Fruit fly (Drosophila melanogaster) whole organism, embryonic: Measurements from ENCODE around the gene CG3679.

Experiments
- Ada2b ChIP-seq: fragments of 200-800 bp; sonication (Bioruptor generic); IDR thresholded peaks from 2 replicates; pipeline ENCODE4 v1.3.6; 2022; ENCODE audit warnings: missing biosample characterization, missing genetic modification characterization
- Bteb2 ChIP-seq: fragments of 200-800 bp; sonication (Bioruptor generic); optimal IDR thresholded peaks from 2 replicates; lab custom pipeline; 2016; ENCODE audit warnings: missing biosample characterization, missing genetic modification characterization
- CG10565 ChIP-seq: fragments of 200-800 bp; sonication (Bioruptor generic); optimal IDR thresholded peaks from 3 replicates; lab custom pipeline; 2016; ENCODE audit warnings: missing biosample characterization, mild to moderate bottlenecking, missing genetic modification characterization
- CG11504 ChIP-seq: fragments of 200-800 bp; sonication (Bioruptor generic); optimal IDR thresholded peaks from 3 replicates; lab custom pipeline; 2019; ENCODE audit warnings: missing biosample characterization, mild to moderate bottlenecking, missing genetic modification characterization, moderate library complexity
- CG11560 ChIP-seq: fragments of 200-800 bp; sonication (Bioruptor generic); IDR thresholded peaks from 3 replicates; pipeline ENCODE4 v1.3.6; 2022; ENCODE audit warnings: missing biosample characterization, missing genetic modification characterization
- CG12219 ChIP-seq: fragments of 200-800 bp; sonication (Bioruptor generic); optimal IDR thresholded peaks from 3 replicates; lab custom pipeline; 2018; ENCODE audit warnings: missing biosample characterization, mild to moderate bottlenecking, missing genetic modification characterization
- CG12659 ChIP-seq: fragments of 200-800 bp; sonication (Bioruptor generic); optimal IDR thresholded peaks from 3 replicates; lab custom pipeline; 2017; ENCODE audit warnings: mild to moderate bottlenecking, missing biosample characterization, missing genetic modification reagents, missing genetic modification characterization
- CG14050 ChIP-seq: fragments of 200-800 bp; sonication (Bioruptor generic); IDR thresholded peaks from 3 replicates; pipeline ENCODE4 v1.3.6; 2022; ENCODE audit warnings: missing biosample characterization, missing genetic modification characterization
- CG15601 ChIP-seq: fragments of 200-800 bp; sonication (Bioruptor generic); optimal IDR thresholded peaks from 3 replicates; lab custom pipeline; 2019; ENCODE audit warnings: missing biosample characterization, mild to moderate bottlenecking, missing genetic modification characterization, moderate library complexity
- CG1602 ChIP-seq: fragments of 200-800 bp; sonication (Bioruptor generic); optimal IDR thresholded peaks from 3 replicates; lab custom pipeline; 2016; ENCODE audit warnings: missing biosample characterization, missing genetic modification characterization
- CG18476 ChIP-seq: fragments of 200-800 bp; sonication (Bioruptor generic); optimal IDR thresholded peaks from 2 replicates; lab custom pipeline; 2016; ENCODE audit warnings: missing biosample characterization, mild to moderate bottlenecking, missing genetic modification characterization
- CG3065 ChIP-seq: fragments of 200-800 bp; sonication (Bioruptor generic); optimal IDR thresholded peaks from 2 replicates; lab custom pipeline; 2016; ENCODE audit warnings: missing biosample characterization, missing genetic modification characterization
- CG32772 ChIP-seq: fragments of 200-800 bp; sonication (Bioruptor generic); IDR thresholded peaks from 2 replicates; pipeline ENCODE4 v1.3.6; 2022; ENCODE audit warnings: missing biosample characterization, missing genetic modification characterization
- CG3726 ChIP-seq: fragments of 200-800 bp; sonication (Bioruptor generic); IDR thresholded peaks from 3 replicates; pipeline ENCODE4, ENCODE4 v1.3.6; 2022; ENCODE audit warnings: missing biosample characterization, missing genetic modification characterization
- CG4360 ChIP-seq: fragments of 200-800 bp; sonication (Bioruptor generic); IDR thresholded peaks from 2 replicates; pipeline ENCODE4 v1.3.6; 2022; ENCODE audit warnings: missing biosample characterization, missing genetic modification characterization
- CG4404 ChIP-seq: fragments of 200-800 bp; sonication (Bioruptor generic); IDR thresholded peaks from 2 replicates; pipeline ENCODE4 v1.3.6; 2022; ENCODE audit warnings: missing biosample characterization, missing genetic modification characterization
- CG4424 ChIP-seq: fragments of 200-800 bp; sonication (Bioruptor generic); optimal IDR thresholded peaks from 3 replicates; lab custom pipeline; 2016; ENCODE audit warnings: missing biosample characterization, missing genetic modification characterization
- CG6272 ChIP-seq: fragments of 200-800 bp; sonication (Bioruptor generic); IDR thresholded peaks from 2 replicates; pipeline ENCODE4 v1.3.6; 2022; ENCODE audit warnings: missing biosample characterization, missing genetic modification characterization
- CG6683 ChIP-seq: fragments of 200-800 bp; sonication (Bioruptor generic); optimal IDR thresholded peaks from 2 replicates; lab custom pipeline; 2017; ENCODE audit warnings: missing biosample characterization, mild to moderate bottlenecking, missing genetic modification characterization, missing genetic modification reagents
- CG7963 ChIP-seq: fragments of 200-800 bp; sonication (Bioruptor generic); IDR thresholded peaks from 3 replicates; pipeline ENCODE4 v1.3.6; 2022; ENCODE audit warnings: missing biosample characterization, missing genetic modification characterization; ENCODE audit not compliant: partially characterized antibody
- CG8290 ChIP-seq, 3 experiments: fragments of 200-800 bp; sonication (Bioruptor generic); optimal IDR thresholded peaks; 2 replicates each; lab custom pipeline; 2016 to 2019; ENCODE audit warnings: missing biosample characterization in 3 of 3, missing genetic modification characterization in 3 of 3, mild to moderate bottlenecking in 2 of 3, moderate library complexity in 1 of 3
- CG8359 ChIP-seq: fragments of 200-800 bp; sonication (Bioruptor generic); optimal IDR thresholded peaks from 2 replicates; lab custom pipeline; 2017; ENCODE audit warnings: missing biosample characterization, mild to moderate bottlenecking, missing genetic modification characterization, borderline replicate concordance
- E2f1 ChIP-seq: fragments of 200-800 bp; sonication (Bioruptor generic); IDR thresholded peaks from 2 replicates; pipeline ENCODE4 v1.3.6; 2022; ENCODE audit warnings: missing biosample characterization, missing genetic modification characterization
- E2f2 ChIP-seq: fragments of 200-800 bp; sonication (Bioruptor generic); IDR thresholded peaks from 2 replicates; pipeline ENCODE4 v1.3.6; 2022; ENCODE audit warnings: missing biosample characterization, missing genetic modification characterization
- Fer3 ChIP-seq: fragments of 200-800 bp; sonication (Bioruptor generic); optimal IDR thresholded peaks from 2 replicates; lab custom pipeline; 2018; ENCODE audit warnings: missing biosample characterization, mild to moderate bottlenecking, missing genetic modification characterization, moderate library complexity
- Meics ChIP-seq: fragments of 200-800 bp; sonication (Bioruptor generic); optimal IDR thresholded peaks from 2 replicates; lab custom pipeline; 2017; ENCODE audit warnings: missing biosample characterization, mild to moderate bottlenecking, missing genetic modification characterization
- Nf-YC ChIP-seq: fragments of 200-800 bp; optimal IDR thresholded peaks from 3 replicates; lab custom pipeline; 2019; ENCODE audit warnings: missing biosample characterization, mild to moderate bottlenecking, missing genetic modification characterization, moderate library complexity
- Pdp1 ChIP-seq, 2 experiments: fragments of 200-800 bp; sonication (Bioruptor generic); optimal IDR thresholded peaks; 3 replicates each; lab custom pipeline; 2016; ENCODE audit warnings: missing biosample characterization in 2 of 2, missing genetic modification characterization in 2 of 2, mild to moderate bottlenecking in 1 of 2, moderate library complexity in 1 of 2
- Sox100B ChIP-seq: fragments of 200-800 bp; sonication (Bioruptor generic); optimal IDR thresholded peaks from 3 replicates; lab custom pipeline; 2018; ENCODE audit warnings: missing biosample characterization, mild to moderate bottlenecking, missing genetic modification characterization
- ato ChIP-seq: fragments of 200-800 bp; sonication (Bioruptor generic); IDR thresholded peaks from 2 replicates; pipeline ENCODE4 v1.3.6; 2022; ENCODE audit warnings: missing biosample characterization, missing genetic modification characterization; ENCODE audit not compliant: partially characterized antibody
- az2 ChIP-seq: fragments of 200-800 bp; sonication (Bioruptor generic); optimal IDR thresholded peaks from 3 replicates; lab custom pipeline; 2016; ENCODE audit warnings: missing biosample characterization, missing genetic modification characterization
- cas ChIP-seq: fragments of 200-800 bp; sonication (Bioruptor generic); IDR thresholded peaks from 2 replicates; pipeline ENCODE4 v1.3.6; 2022; ENCODE audit warnings: missing biosample characterization, missing genetic modification characterization
- chn ChIP-seq: fragments of 200-800 bp; sonication (Bioruptor generic); optimal IDR thresholded peaks from 2 replicates; lab custom pipeline; 2016; ENCODE audit warnings: missing biosample characterization, missing genetic modification characterization
- corto ChIP-seq: fragments of 200-800 bp; sonication (Bioruptor generic); optimal IDR thresholded peaks from 2 replicates; lab custom pipeline; 2016; ENCODE audit warnings: missing biosample characterization, mild to moderate bottlenecking, missing genetic modification characterization, moderate library complexity
- crc ChIP-seq: fragments of 200-800 bp; sonication (Bioruptor generic); optimal IDR thresholded peaks from 2 replicates; lab custom pipeline; 2016; ENCODE audit warnings: missing biosample characterization, missing genetic modification characterization
- ewg ChIP-seq: fragments of 200-800 bp; sonication (Bioruptor generic); optimal IDR thresholded peaks from 3 replicates; lab custom pipeline; 2017; ENCODE audit warnings: mild to moderate bottlenecking, missing biosample characterization, missing genetic modification reagents, missing genetic modification characterization
- ham ChIP-seq: fragments of 200-800 bp; sonication (Bioruptor generic); IDR thresholded peaks from 2 replicates; pipeline ENCODE4 v1.3.6; 2022; ENCODE audit warnings: missing biosample characterization, missing genetic modification characterization
- lilli ChIP-seq: fragments of 200-800 bp; sonication (Bioruptor generic); optimal IDR thresholded peaks from 3 replicates; lab custom pipeline; 2016; ENCODE audit warnings: missing biosample characterization, missing genetic modification characterization
- nmo ChIP-seq: fragments of 200-800 bp; sonication (Bioruptor generic); optimal IDR thresholded peaks from 2 replicates; lab custom pipeline; 2018; ENCODE audit warnings: missing biosample characterization, mild to moderate bottlenecking, missing genetic modification characterization, moderate library complexity
- pho ChIP-seq: fragments of 200-800 bp; sonication (Bioruptor generic); optimal IDR thresholded peaks from 2 replicates; lab custom pipeline; 2016; ENCODE audit warnings: missing biosample characterization, missing genetic modification characterization
- ranshi ChIP-seq: fragments of 200-800 bp; sonication (Bioruptor generic); IDR thresholded peaks from 2 replicates; pipeline ENCODE4 v1.3.6; 2022; ENCODE audit warnings: missing biosample characterization, missing genetic modification characterization
- row ChIP-seq: fragments of 200-800 bp; sonication (Bioruptor generic); IDR thresholded peaks from 3 replicates; pipeline ENCODE4 v1.3.6; 2022; ENCODE audit warnings: missing biosample characterization, missing genetic modification characterization
- salm ChIP-seq: fragments of 200-800 bp; sonication (Bioruptor generic); optimal IDR thresholded peaks from 2 replicates; lab custom pipeline; 2018; ENCODE audit warnings: missing biosample characterization, mild to moderate bottlenecking, missing genetic modification characterization
- sc ChIP-seq, 3 experiments: fragments of >200 bp in 2 of 3; fragments of 200-800 bp in 1 of 3; sonication (Bioruptor generic) in 1 of 3; optimal IDR thresholded peaks; 2 replicates in 2 of 3; 3 replicates in 1 of 3; lab custom pipeline; 2017; ENCODE audit warnings: mild to moderate bottlenecking in 1 of 3, missing biosample characterization in 1 of 3, missing genetic modification characterization in 1 of 3, missing genetic modification reagents in 1 of 3
- tgo ChIP-seq: fragments of 200-800 bp; sonication (Bioruptor generic); IDR thresholded peaks from 3 replicates; pipeline ENCODE4 v1.3.6; 2022; ENCODE audit warnings: missing biosample characterization, missing genetic modification characterization
- tll ChIP-seq, 2 experiments: fragments of 200-800 bp in 1 of 2; fragments of >200 bp in 1 of 2; sonication (Bioruptor generic) in 1 of 2; optimal IDR thresholded peaks; 2 replicates each; lab custom pipeline; 2017 to 2019; ENCODE audit warnings: missing biosample characterization in 2 of 2, missing genetic modification characterization in 2 of 2, mild to moderate bottlenecking in 1 of 2, moderate library complexity in 1 of 2
- trh ChIP-seq: fragments of 200-800 bp; sonication (Bioruptor generic); optimal IDR thresholded peaks from 2 replicates; lab custom pipeline; 2016; ENCODE audit warnings: missing biosample characterization, missing genetic modification characterization
- vvl ChIP-seq: fragments of 200-800 bp; sonication (Bioruptor generic); IDR thresholded peaks from 2 replicates; pipeline ENCODE4 v1.3.6; 2022; ENCODE audit warnings: missing biosample characterization, missing genetic modification characterization
- z ChIP-seq: fragments of 200-800 bp; sonication (Bioruptor generic); IDR thresholded peaks from 3 replicates; pipeline ENCODE4 v1.3.6; 2022; ENCODE audit warnings: missing biosample characterization, missing genetic modification characterization

The CG3679 gene

dm6 chrX:16286083-16286666 is 17.5 kb upstream of the CG3679 start, which contains the start of gene UQCR-14 (continued):
- TF ChIP-seq chn (no peak), CG1602 (GFP tag; lab: Kevin White, UChicago) (no peak), salm (no peak), Meics (peak; percentile 37), corto (GFP tag; lab: Kevin White, UChicago) (no peak), CG18476 (GFP tag; lab: Kevin White, UChicago) (no peak), Pdp1 (GFP tag; optimal IDR thresholded peaks at IDR 0.05; lab: Kevin White, UChicago) (peak; percentile 13 to 95), CG11504 (tag; lab: Kevin White, UChicago) (no peak), crc (GFP tag; lab: Kevin White, UChicago) (no peak), tgo (no peak), az2 (GFP tag; lab: Kevin White, UChicago) (no peak), CG15601 (tag; lab: Kevin White, UChicago) (no peak), Fer3 (tag; lab: Kevin White, UChicago) (peak; percentile 24), CG8359 (GFP tag; lab: Kevin White, UChicago) (no peak), CG4424 (GFP tag; lab: Kevin White, UChicago) (peak; percentile 28), CG8290 (GFP tag; optimal IDR thresholded peaks at IDR 0.05; lab: Kevin White, UChicago) (peak; percentile 29), CG8290 (tag; optimal IDR thresholded peaks at IDR 0.05; lab: Kevin White, UChicago) (peak in 1 of 2 experiments; percentile 78), CG3726 (no peak), CG4360 (GFP tag; lab: Robert Waterston, UW) (no peak), E2f2 (GFP tag; lab: Robert Waterston, UW) (peak; percentile 71), CG32772 (GFP tag; lab: Robert Waterston, UW) (no peak), CG12659 (peak; percentile 87), Sox100B (GFP tag; lab: Kevin White, UChicago) (no peak), CG6272 (GFP tag; lab: Robert Waterston, UW) (peak; percentile 44; the same call in 1 of the 2 replicates), cas (GFP tag; lab: Robert Waterston, UW) (no peak), Bteb2 (GFP tag; lab: Kevin White, UChicago) (no peak), tll (GFP tag; optimal IDR thresholded peaks at IDR 0.05; lab: Kevin White, UChicago) (no peak), E2f1 (GFP tag; lab: Robert Waterston, UW) (no peak), ewg (GFP tag; lab: Kevin White, UChicago) (peak; percentile 6), CG3065 (GFP tag; lab: Kevin White, UChicago) (no peak), sc (optimal IDR thresholded peaks at IDR 0.05; lab: Kevin White, UChicago) (no peak), sc (GFP tag; optimal IDR thresholded peaks at IDR 0.05; lab: Kevin White, UChicago) (no peak), ranshi (GFP tag; lab: Robert Waterston, UW) (0 out of 2 replicates have a peak, but pooled peaks have one; percentile 27), ato (GFP tag; lab: Robert Waterston, UW) (peak; percentile 96), CG11560 (tag; lab: Robert Waterston, UW) (no peak), vvl (GFP tag; lab: Robert Waterston, UW) (peak; percentile 39), CG7963 (GFP tag; lab: Robert Waterston, UW) (peak; percentile 96), Nf-YC (tag; lab: Kevin White, UChicago) (peak; percentile 44), ham (GFP tag; lab: Robert Waterston, UW) (no peak), CG6683 (GFP tag; lab: Kevin White, UChicago) (no peak), CG14050 (GFP tag; lab: Robert Waterston, UW) (no peak), CG10565 (GFP tag; lab: Kevin White, UChicago) (no peak), nmo (peak; percentile 58), CG12219 (no peak), trh (no peak), z (no peak), row (GFP tag; lab: Robert Waterston, UW) (peak; percentile 74), CG4404 (no peak), pho (GFP tag; lab: Kevin White, UChicago) (peak; percentile 8), lilli (GFP tag; lab: Kevin White, UChicago) (peak; percentile 52), Ada2b (GFP tag; lab: Robert Waterston, UW) (no peak)
